Fruit fly (Drosophila melanogaster) whole organism, embryonic: ENCODE data around the gene Tfb5.
A peak's percentile ranks its signal among the peaks of the same experiment; 100 is the strongest.

ENCODE experiments used
- Adf1 ChIP-seq: fragments of 200-800 bp; sonication (Bioruptor generic); IDR thresholded peaks from 2 replicates; pipeline ENCODE4 v1.3.6; 2022; ENCODE audit warnings: missing biosample characterization, missing genetic modification characterization
- Asciz ChIP-seq: fragments of 200-800 bp; sonication (Bioruptor generic); optimal IDR thresholded peaks from 2 replicates; lab custom pipeline; 2017; ENCODE audit warnings: missing biosample characterization, mild to moderate bottlenecking, missing genetic modification characterization, missing genetic modification reagents
- BEAF-32 ChIP-seq: fragments of 200-800 bp; sonication (Bioruptor generic); optimal IDR thresholded peaks from 3 replicates; lab custom pipeline; 2017; ENCODE audit warnings: missing biosample characterization, missing genetic modification characterization, mild to moderate bottlenecking, moderate library complexity, missing genetic modification reagents
- Bdp1 ChIP-seq: fragments of 200-800 bp; sonication (Bioruptor generic); optimal IDR thresholded peaks from 3 replicates; lab custom pipeline; 2016; ENCODE audit warnings: missing biosample characterization, missing genetic modification characterization
- CG11504 ChIP-seq: fragments of 200-800 bp; sonication (Bioruptor generic); optimal IDR thresholded peaks from 3 replicates; lab custom pipeline; 2019; ENCODE audit warnings: missing biosample characterization, mild to moderate bottlenecking, missing genetic modification characterization, moderate library complexity
- CG12071 ChIP-seq: fragments of 200-800 bp; sonication (Bioruptor generic); optimal IDR thresholded peaks from 3 replicates; lab custom pipeline; 2018; ENCODE audit warnings: missing biosample characterization, mild to moderate bottlenecking, missing genetic modification characterization
- CG12236 ChIP-seq: fragments of 200-800 bp; sonication (Bioruptor generic); optimal IDR thresholded peaks from 2 replicates; lab custom pipeline; 2016; ENCODE audit warnings: missing biosample characterization, missing genetic modification characterization
- CG15601 ChIP-seq: fragments of 200-800 bp; sonication (Bioruptor generic); optimal IDR thresholded peaks from 3 replicates; lab custom pipeline; 2019; ENCODE audit warnings: missing biosample characterization, mild to moderate bottlenecking, missing genetic modification characterization, moderate library complexity
- CG16813 ChIP-seq: fragments of 200-800 bp; sonication (Bioruptor generic); IDR thresholded peaks from 3 replicates; pipeline ENCODE4 v1.3.6; 2022; ENCODE audit warnings: missing biosample characterization, missing genetic modification characterization; ENCODE audit not compliant: partially characterized antibody
- CG17802 ChIP-seq: fragments of 200-800 bp; sonication (Bioruptor generic); optimal IDR thresholded peaks from 2 replicates; lab custom pipeline; 2018; ENCODE audit warnings: missing biosample characterization, mild to moderate bottlenecking, missing genetic modification characterization, moderate library complexity
- CG18011 ChIP-seq: fragments of 200-800 bp; sonication (Bioruptor generic); optimal IDR thresholded peaks from 2 replicates; lab custom pipeline; 2017; ENCODE audit warnings: missing biosample characterization, missing genetic modification characterization, mild to moderate bottlenecking, moderate library complexity, missing genotype
- CG2889 ChIP-seq: fragments of 200-800 bp; sonication (Bioruptor generic); IDR thresholded peaks from 3 replicates; pipeline ENCODE4 v1.3.6; 2022; ENCODE audit warnings: missing biosample characterization, missing genetic modification characterization
- CG3726 ChIP-seq: fragments of 200-800 bp; sonication (Bioruptor generic); IDR thresholded peaks from 3 replicates; pipeline ENCODE4, ENCODE4 v1.3.6; 2022; ENCODE audit warnings: missing biosample characterization, missing genetic modification characterization
- CG4360 ChIP-seq: fragments of 200-800 bp; sonication (Bioruptor generic); IDR thresholded peaks from 2 replicates; pipeline ENCODE4 v1.3.6; 2022; ENCODE audit warnings: missing biosample characterization, missing genetic modification characterization
- CG4404 ChIP-seq: fragments of 200-800 bp; sonication (Bioruptor generic); IDR thresholded peaks from 2 replicates; pipeline ENCODE4 v1.3.6; 2022; ENCODE audit warnings: missing biosample characterization, missing genetic modification characterization
- CG5953 ChIP-seq: fragments of 200-800 bp; sonication (Bioruptor generic); IDR thresholded peaks from 2 replicates; pipeline ENCODE4 v1.3.6; 2022; ENCODE audit warnings: missing biosample characterization, missing genetic modification characterization
- CG7928 ChIP-seq: fragments of 200-800 bp; sonication (Bioruptor generic); optimal IDR thresholded peaks from 2 replicates; lab custom pipeline; 2017; ENCODE audit warnings: missing biosample characterization, mild to moderate bottlenecking, missing genetic modification characterization
- CG9437 ChIP-seq: fragments of 200-800 bp; sonication (Bioruptor generic); optimal IDR thresholded peaks from 2 replicates; lab custom pipeline; 2018; ENCODE audit warnings: missing biosample characterization, mild to moderate bottlenecking, missing genetic modification characterization
- CG9727 ChIP-seq: fragments of 200-800 bp; sonication (Bioruptor generic); optimal IDR thresholded peaks from 3 replicates; lab custom pipeline; 2017; ENCODE audit warnings: missing biosample characterization, mild to moderate bottlenecking, missing genetic modification characterization
- Dll ChIP-seq: fragments of 200-800 bp; sonication (Bioruptor generic); IDR thresholded peaks from 4 replicates; pipeline ENCODE4 v1.3.6; 2022; ENCODE audit warnings: missing biosample characterization, missing genetic modification characterization; ENCODE audit not compliant: partially characterized antibody
- Doc3 ChIP-seq: fragments of 200-800 bp; sonication (Bioruptor generic); IDR thresholded peaks from 3 replicates; pipeline ENCODE4 v1.3.6; 2022; ENCODE audit warnings: missing biosample characterization, missing genetic modification characterization; ENCODE audit not compliant: partially characterized antibody
- Dp ChIP-seq: fragments of 200-800 bp; sonication (Bioruptor generic); optimal IDR thresholded peaks from 2 replicates; lab custom pipeline; 2018; ENCODE audit warnings: missing biosample characterization, mild to moderate bottlenecking, missing genetic modification characterization, moderate library complexity
- E2f1 ChIP-seq: fragments of 200-800 bp; sonication (Bioruptor generic); IDR thresholded peaks from 2 replicates; pipeline ENCODE4 v1.3.6; 2022; ENCODE audit warnings: missing biosample characterization, missing genetic modification characterization
- Ets65A ChIP-seq: fragments of 200-800 bp; sonication (Bioruptor generic); peaks from one replicate; lab custom pipeline; 2016; ENCODE audit warnings: missing biosample characterization, missing genetic modification characterization
- Ets97D ChIP-seq: fragments of 200-800 bp; sonication (Bioruptor generic); optimal IDR thresholded peaks from 3 replicates; lab custom pipeline; 2016; ENCODE audit warnings: missing biosample characterization, missing genetic modification characterization
- HLH3B ChIP-seq: fragments of 200-800 bp; sonication (Bioruptor generic); IDR thresholded peaks from 2 replicates; pipeline ENCODE4 v1.3.6; 2022; ENCODE audit warnings: missing biosample characterization, missing genetic modification characterization
- Mad ChIP-seq: fragments of 200-800 bp; sonication (Bioruptor generic); optimal IDR thresholded peaks from 2 replicates; lab custom pipeline; 2016; ENCODE audit warnings: missing biosample characterization, missing genetic modification characterization
- Mes4 ChIP-seq: fragments of 200-800 bp; sonication (Bioruptor generic); optimal IDR thresholded peaks from 2 replicates; lab custom pipeline; 2016; ENCODE audit warnings: missing biosample characterization, missing genetic modification characterization
- Neu2 ChIP-seq: fragments of 200-800 bp; sonication (Bioruptor generic); optimal IDR thresholded peaks from 3 replicates; lab custom pipeline; 2016; ENCODE audit warnings: missing biosample characterization, missing genetic modification characterization, borderline replicate concordance
- Ptx1 ChIP-seq: fragments of 200-800 bp; sonication (Bioruptor generic); IDR thresholded peaks from 2 replicates; pipeline ENCODE4 v1.3.6; 2022; ENCODE audit warnings: missing biosample characterization, missing genetic modification characterization
- Spps ChIP-seq: fragments of 200-800 bp; sonication (Bioruptor generic); optimal IDR thresholded peaks from 2 replicates; lab custom pipeline; 2018; ENCODE audit warnings: missing biosample characterization, mild to moderate bottlenecking, missing genetic modification characterization
- Ssrp ChIP-seq: fragments of 200-800 bp; sonication (Bioruptor generic); optimal IDR thresholded peaks from 2 replicates; lab custom pipeline; 2018; ENCODE audit warnings: missing biosample characterization, mild to moderate bottlenecking, missing genetic modification characterization, moderate library complexity
- YL-1 ChIP-seq: fragments of 200-800 bp; sonication (Bioruptor generic); optimal IDR thresholded peaks from 3 replicates; lab custom pipeline; 2017; ENCODE audit warnings: missing biosample characterization, mild to moderate bottlenecking, missing genetic modification characterization
- ash1 ChIP-seq: fragments of 200-800 bp; sonication (Bioruptor generic); optimal IDR thresholded peaks from 2 replicates; lab custom pipeline; 2018; ENCODE audit warnings: missing biosample characterization, mild to moderate bottlenecking, missing genetic modification characterization
- ato ChIP-seq: fragments of 200-800 bp; sonication (Bioruptor generic); IDR thresholded peaks from 2 replicates; pipeline ENCODE4 v1.3.6; 2022; ENCODE audit warnings: missing biosample characterization, missing genetic modification characterization; ENCODE audit not compliant: partially characterized antibody
- bbx ChIP-seq: fragments of 200-800 bp; sonication (Bioruptor generic); IDR thresholded peaks from 2 replicates; pipeline ENCODE4 v1.3.6; 2022; ENCODE audit warnings: missing biosample characterization, missing genetic modification characterization; ENCODE audit not compliant: partially characterized antibody
- bcd ChIP-seq: fragments of 200-800 bp; sonication (Bioruptor generic); optimal IDR thresholded peaks from 2 replicates; lab custom pipeline; 2017; ENCODE audit warnings: missing biosample characterization, mild to moderate bottlenecking, missing genetic modification characterization
- corto ChIP-seq: fragments of 200-800 bp; sonication (Bioruptor generic); optimal IDR thresholded peaks from 2 replicates; lab custom pipeline; 2016; ENCODE audit warnings: missing biosample characterization, mild to moderate bottlenecking, missing genetic modification characterization, moderate library complexity
- crc ChIP-seq: fragments of 200-800 bp; sonication (Bioruptor generic); optimal IDR thresholded peaks from 2 replicates; lab custom pipeline; 2016; ENCODE audit warnings: missing biosample characterization, missing genetic modification characterization
- dmrt11E ChIP-seq: fragments of 200-800 bp; sonication (Bioruptor generic); optimal IDR thresholded peaks from 3 replicates; lab custom pipeline; 2018; ENCODE audit warnings: missing biosample characterization, mild to moderate bottlenecking, missing genetic modification characterization, moderate library complexity
- lmd ChIP-seq: fragments of 200-800 bp; sonication (Bioruptor generic); IDR thresholded peaks from 2 replicates; pipeline ENCODE4 v1.3.6; 2022; ENCODE audit warnings: missing biosample characterization, missing genetic modification characterization
- onecut ChIP-seq: fragments of 200-800 bp; sonication (Bioruptor generic); IDR thresholded peaks from 2 replicates; pipeline ENCODE4 v1.3.6; 2022; ENCODE audit warnings: missing biosample characterization, missing genetic modification characterization
- pb ChIP-seq: fragments of 200-800 bp; sonication (Bioruptor generic); optimal IDR thresholded peaks from 3 replicates; lab custom pipeline; 2016; ENCODE audit warnings: missing biosample characterization, missing genetic modification characterization
- shn ChIP-seq: fragments of 200-800 bp; sonication (Bioruptor generic); optimal IDR thresholded peaks from 3 replicates; lab custom pipeline; 2016; ENCODE audit warnings: missing biosample characterization, missing genetic modification characterization
- slbo ChIP-seq: fragments of 200-800 bp; sonication (Bioruptor generic); IDR thresholded peaks from 2 replicates; pipeline ENCODE4 v1.3.6; 2022; ENCODE audit warnings: missing biosample characterization, missing genetic modification characterization
- so ChIP-seq: fragments of 200-800 bp; sonication (Bioruptor generic); IDR thresholded peaks from 3 replicates; pipeline ENCODE4 v1.3.6; 2022; ENCODE audit warnings: missing biosample characterization, missing genetic modification characterization
- ssp ChIP-seq: fragments of 200-800 bp; sonication (Bioruptor generic); IDR thresholded peaks from 2 replicates; pipeline ENCODE4 v1.3.6; 2022; ENCODE audit warnings: missing biosample characterization, missing genetic modification characterization
- tna ChIP-seq: fragments of 200-800 bp; sonication (Bioruptor generic); IDR thresholded peaks from 2 replicates; pipeline ENCODE4 v1.3.6; 2022; ENCODE audit warnings: missing biosample characterization, missing genetic modification characterization; ENCODE audit not compliant: partially characterized antibody
- wor ChIP-seq: fragments of 200-800 bp; sonication (Bioruptor generic); IDR thresholded peaks from 2 replicates; pipeline ENCODE4 v1.3.6; 2022; ENCODE audit warnings: missing biosample characterization, missing genetic modification characterization
- zen2 ChIP-seq: fragments of 200-800 bp; sonication (Bioruptor generic); IDR thresholded peaks from 3 replicates; pipeline ENCODE4 v1.3.6; 2022; ENCODE audit warnings: missing biosample characterization, missing genetic modification characterization; ENCODE audit not compliant: partially characterized antibody
- zf30C ChIP-seq: fragments of 200-800 bp; sonication (Bioruptor generic); optimal IDR thresholded peaks from 3 replicates; lab custom pipeline; 2018; ENCODE audit warnings: missing biosample characterization, mild to moderate bottlenecking, missing genetic modification characterization

Gene Tfb5

dm6 chr2L:5054953-5055352 lies 44.3 kb upstream of the Tfb5 start, which contains the start of the genes CG14036 and His3.3A (continued):
- TF ChIP-seq Spps (tag; lab: Kevin White, UChicago), result peak; percentile 1
- TF ChIP-seq Doc3 (GFP tag; lab: Robert Waterston, UW), result peak; percentile 49; the same call in 1 of the 3 replicates
- TF ChIP-seq Mad (GFP tag; lab: Kevin White, UChicago), result no peak
- peak; percentile 41 for TF ChIP-seq Ets65A
- no peak for TF ChIP-seq CG4360 (GFP tag; lab: Robert Waterston, UW)
- peak; percentile 59; the same call in 1 of the 2 replicates for TF ChIP-seq tna (GFP tag; lab: Robert Waterston, UW)
- no peak for TF ChIP-seq wor (GFP tag; lab: Robert Waterston, UW)
- peak; percentile 74 for TF ChIP-seq ssp (GFP tag; lab: Robert Waterston, UW)
- TF ChIP-seq shn (GFP tag; lab: Kevin White, UChicago), result peak; percentile 21
- TF ChIP-seq CG7928 (GFP tag; lab: Kevin White, UChicago), result peak; percentile 1
- no peak for TF ChIP-seq zf30C (GFP tag; lab: Kevin White, UChicago)
- no peak for TF ChIP-seq CG5953
- peak; percentile 69 for TF ChIP-seq CG16813 (GFP tag; lab: Robert Waterston, UW)
- TF ChIP-seq CG3726 (GFP tag; lab: Robert Waterston, UW), result no peak
- TF ChIP-seq slbo (GFP tag; lab: Robert Waterston, UW), result no peak
- no peak for TF ChIP-seq CG2889
- no peak for TF ChIP-seq bcd (GFP tag; lab: Kevin White, UChicago)
- TF ChIP-seq CG12236 (GFP tag; lab: Kevin White, UChicago), result no peak
- no peak for TF ChIP-seq HLH3B
- TF ChIP-seq Ets97D, result peak; percentile 81
- TF ChIP-seq CG17802 (tag; lab: Kevin White, UChicago), result peak; percentile 6
- TF ChIP-seq CG4404 (GFP tag; lab: Robert Waterston, UW), result no peak
- TF ChIP-seq Ptx1 (GFP tag; lab: Robert Waterston, UW), result no peak
- no peak for TF ChIP-seq CG9437 (GFP tag; lab: Kevin White, UChicago)
- no peak for TF ChIP-seq Asciz
- TF ChIP-seq dmrt11E (tag; lab: Kevin White, UChicago), result peak; percentile 11
- TF ChIP-seq pb (GFP tag; lab: Kevin White, UChicago), result no peak
- peak; percentile 59 for TF ChIP-seq BEAF-32 (GFP tag; lab: Kevin White, UChicago)
- no peak for TF ChIP-seq crc (GFP tag; lab: Kevin White, UChicago)
- TF ChIP-seq Neu2 (GFP tag; lab: Kevin White, UChicago), result no peak
- peak; percentile 18 for TF ChIP-seq CG11504 (tag; lab: Kevin White, UChicago)
- peak; percentile 52; the same call in 2 of the 3 replicates for TF ChIP-seq zen2 (GFP tag; lab: Robert Waterston, UW)
- TF ChIP-seq ash1 (GFP tag; lab: Kevin White, UChicago), result peak; percentile 13
- peak; percentile 56; the same call in 1 of the 4 replicates for TF ChIP-seq Dll (GFP tag; lab: Robert Waterston, UW)
- peak; percentile 63 for TF ChIP-seq YL-1
- no peak for TF ChIP-seq lmd (GFP tag; lab: Robert Waterston, UW)
- peak; percentile 23 for TF ChIP-seq CG15601 (tag; lab: Kevin White, UChicago)
- 0 out of 2 replicates have a peak, but pooled peaks have one; percentile 25 for TF ChIP-seq ato (GFP tag; lab: Robert Waterston, UW)
- no peak for TF ChIP-seq Mes4 (GFP tag; lab: Kevin White, UChicago)
- no peak for TF ChIP-seq Ssrp
- TF ChIP-seq CG18011 (GFP tag; lab: Kevin White, UChicago), result no peak
- TF ChIP-seq Dp (GFP tag; lab: Kevin White, UChicago), result peak; percentile 88
- peak; percentile 32 for TF ChIP-seq CG9727 (GFP tag; lab: Kevin White, UChicago)
- TF ChIP-seq CG12071, result no peak
- TF ChIP-seq bbx (GFP tag; lab: Robert Waterston, UW), result peak; percentile 60
- TF ChIP-seq onecut, result no peak
- TF ChIP-seq corto (GFP tag; lab: Kevin White, UChicago), result no peak
- no peak for TF ChIP-seq Bdp1 (GFP tag; lab: Kevin White, UChicago)
- TF ChIP-seq E2f1 (GFP tag; lab: Robert Waterston, UW), result peak; percentile 41; the same call in 1 of the 2 replicates
- no peak for TF ChIP-seq Adf1 (GFP tag; lab: Robert Waterston, UW)
- no peak for TF ChIP-seq so (GFP tag; lab: Robert Waterston, UW)
